Fruit fly (Drosophila melanogaster): ENCODE data around the gene pll.
A peak's percentile ranks its signal among the peaks of the same experiment; 100 is the strongest.

The pll gene

DNA sequence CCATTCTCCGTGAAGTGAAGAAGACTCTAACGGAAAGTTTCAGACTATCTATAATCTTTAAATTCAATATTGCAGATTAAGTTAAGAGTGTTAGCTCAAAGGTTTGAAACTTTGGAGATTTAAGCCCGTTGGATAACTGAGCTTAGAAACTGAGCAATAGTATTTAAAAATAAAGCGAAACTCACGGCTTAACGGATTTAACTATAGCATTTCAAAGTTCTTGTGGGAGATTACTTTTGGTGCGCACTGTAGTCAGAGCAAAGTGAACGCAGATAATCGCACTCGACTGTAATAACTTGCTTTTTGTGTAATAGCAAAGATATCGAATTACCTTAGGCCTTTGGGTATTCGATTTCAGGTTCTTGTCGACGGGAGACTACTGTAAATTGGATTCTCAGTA is 29.3 kb upstream of the pll start, which contains the start of gene mrt (continued):
- no peak for TF ChIP-seq Trl (optimal IDR thresholded peaks at IDR 0.05)
- TF ChIP-seq Trl (GFP tag; optimal IDR thresholded peaks at IDR 0.05), result peak; percentile 47
- peak; percentile 44 for TF ChIP-seq CG33213 (GFP tag; optimal IDR thresholded peaks at IDR 0.05)
- peak; percentile 69 for TF ChIP-seq Antp (GFP tag; optimal IDR thresholded peaks at IDR 0.05)
- TF ChIP-seq Xrp1 (GFP tag; IDR thresholded peaks at IDR 0.05), result peak; percentile 39; the same call in 1 of the 2 replicates
- peak; percentile 6 for TF ChIP-seq da (GFP tag; optimal IDR thresholded peaks at IDR 0.05)
- TF ChIP-seq Blimp-1 (GFP tag; optimal IDR thresholded peaks at IDR 0.05), result peak; percentile 11
- TF ChIP-seq luna (GFP tag; optimal IDR thresholded peaks at IDR 0.05), result no peak
- TF ChIP-seq ftz-f1 (GFP tag; optimal IDR thresholded peaks at IDR 0.05), result no peak
- TF ChIP-seq vfl (GFP tag; optimal IDR thresholded peaks at IDR 0.05), result peak; percentile 24
- TF ChIP-seq pho (GFP tag; optimal IDR thresholded peaks at IDR 0.05), result peak; percentile 52
- peak; percentile 60 for TF ChIP-seq D19B (GFP tag; optimal IDR thresholded peaks at IDR 0.05)
- TF ChIP-seq hbn (GFP tag; IDR thresholded peaks at IDR 0.05; ENCODE audit: partially characterized antibody), result no peak
- TF ChIP-seq Atf6 (GFP tag; IDR thresholded peaks at IDR 0.05), result peak; percentile 66
- TF ChIP-seq sisA (GFP tag; IDR thresholded peaks at IDR 0.05), result peak; percentile 53
- TF ChIP-seq wdn (GFP tag; IDR thresholded peaks at IDR 0.05), result 0 out of 2 replicates have a peak, but pooled peaks have one; percentile 6
- peak; percentile 66 for TF ChIP-seq Dek (tag; optimal IDR thresholded peaks at IDR 0.05)
- peak; percentile 41; the same call in 1 of the 3 replicates for TF ChIP-seq H15 (GFP tag; IDR thresholded peaks at IDR 0.05)
- peak; percentile 34 for TF ChIP-seq Max (GFP tag; optimal IDR thresholded peaks at IDR 0.05)
- peak; percentile 17; the same call in 2 of the 3 replicates for TF ChIP-seq CG14050 (GFP tag; IDR thresholded peaks at IDR 0.05)
- no peak for TF ChIP-seq wek (GFP tag; optimal IDR thresholded peaks at IDR 0.05)
- peak; percentile 73 for TF ChIP-seq CG7987 (GFP tag; optimal IDR thresholded peaks at IDR 0.05)
- TF ChIP-seq Sry-β (GFP tag; optimal IDR thresholded peaks at IDR 0.05), result no peak
- peak; percentile 18 for TF ChIP-seq Hand (GFP tag; optimal IDR thresholded peaks at IDR 0.05)
- TF ChIP-seq lmd (GFP tag; IDR thresholded peaks at IDR 0.05), result peak; percentile 69
- peak; percentile 20 for TF ChIP-seq Hr3 (GFP tag; optimal IDR thresholded peaks at IDR 0.05)
- peak; percentile 7 for TF ChIP-seq repo (GFP tag; optimal IDR thresholded peaks at IDR 0.05)
- TF ChIP-seq esg (GFP tag; conservative IDR thresholded peaks at IDR 0.05), result peak; percentile 38
- no peak for TF ChIP-seq NC2β (GFP tag; optimal IDR thresholded peaks at IDR 0.05)
- TF ChIP-seq Hmr (GFP tag; optimal IDR thresholded peaks at IDR 0.05), result peak; percentile 62
- peak; percentile 61; the same call in 1 of the 2 replicates for TF ChIP-seq al (GFP tag; IDR thresholded peaks at IDR 0.05)
- peak; percentile 56; the same call in 1 of the 2 replicates for TF ChIP-seq Drgx (GFP tag; IDR thresholded peaks at IDR 0.05)
- TF ChIP-seq CG3995 (GFP tag; optimal IDR thresholded peaks at IDR 0.05), result peak; percentile 17
- TF ChIP-seq Meics (GFP tag; optimal IDR thresholded peaks at IDR 0.05), result peak; percentile 79
- TF ChIP-seq Bdp1 (GFP tag; optimal IDR thresholded peaks at IDR 0.05), result peak; percentile 19
- peak; percentile 43 for TF ChIP-seq org-1 (GFP tag; optimal IDR thresholded peaks at IDR 0.05)
- TF ChIP-seq CG6791 (GFP tag; IDR thresholded peaks at IDR 0.05; ENCODE audit: partially characterized antibody), result 0 out of 3 replicates have a peak, but pooled peaks have one; percentile 27
- peak; percentile 65 for TF ChIP-seq CG13775 (GFP tag; optimal IDR thresholded peaks at IDR 0.05)
- no peak for TF ChIP-seq CG15479 (GFP tag; optimal IDR thresholded peaks at IDR 0.05)
- peak; percentile 100 for TF ChIP-seq CG8388 (GFP tag; optimal IDR thresholded peaks at IDR 0.05)
- peak; percentile 52 for TF ChIP-seq CG13624 (GFP tag; optimal IDR thresholded peaks at IDR 0.05)
- peak; percentile 30 for TF ChIP-seq D19A (tag; optimal IDR thresholded peaks at IDR 0.05)
- TF ChIP-seq CG12391 (tag; optimal IDR thresholded peaks at IDR 0.05), result peak; percentile 64
- TF ChIP-seq bab2 (GFP tag; optimal IDR thresholded peaks at IDR 0.05), result peak; percentile 28
- TF ChIP-seq CG17359 (tag; optimal IDR thresholded peaks at IDR 0.05), result peak; percentile 51
- no peak for TF ChIP-seq CG6765 (GFP tag; optimal IDR thresholded peaks at IDR 0.05)
- TF ChIP-seq CG11723 (GFP tag; optimal IDR thresholded peaks at IDR 0.05), result peak; percentile 15
- peak; percentile 32; the same call in 1 of the 4 replicates for TF ChIP-seq Gug (GFP tag; IDR thresholded peaks at IDR 0.05)
- peak; percentile 43 for TF ChIP-seq CG13424 (tag; optimal IDR thresholded peaks at IDR 0.05)
- peak; percentile 21 for TF ChIP-seq CG8290 (GFP tag; optimal IDR thresholded peaks at IDR 0.05)
- TF ChIP-seq CG8290 (tag; optimal IDR thresholded peaks at IDR 0.05), result peak in 1 of 2 experiments; percentile 55

Measured in whole organism, embryonic.